Fruit fly (Drosophila melanogaster) S2 (cell line): ENCODE results near the gene gzl.

ENCODE experiments used
- CG8478 ChIP-seq: fragments of >200 bp; optimal IDR thresholded peaks from 2 replicates; lab custom pipeline; 2018
- CTCF ChIP-seq, 2 experiments: fragments of >200 bp; optimal IDR thresholded peaks; 2 replicates each; lab custom pipeline; 2018

Gene gzl

DNA sequence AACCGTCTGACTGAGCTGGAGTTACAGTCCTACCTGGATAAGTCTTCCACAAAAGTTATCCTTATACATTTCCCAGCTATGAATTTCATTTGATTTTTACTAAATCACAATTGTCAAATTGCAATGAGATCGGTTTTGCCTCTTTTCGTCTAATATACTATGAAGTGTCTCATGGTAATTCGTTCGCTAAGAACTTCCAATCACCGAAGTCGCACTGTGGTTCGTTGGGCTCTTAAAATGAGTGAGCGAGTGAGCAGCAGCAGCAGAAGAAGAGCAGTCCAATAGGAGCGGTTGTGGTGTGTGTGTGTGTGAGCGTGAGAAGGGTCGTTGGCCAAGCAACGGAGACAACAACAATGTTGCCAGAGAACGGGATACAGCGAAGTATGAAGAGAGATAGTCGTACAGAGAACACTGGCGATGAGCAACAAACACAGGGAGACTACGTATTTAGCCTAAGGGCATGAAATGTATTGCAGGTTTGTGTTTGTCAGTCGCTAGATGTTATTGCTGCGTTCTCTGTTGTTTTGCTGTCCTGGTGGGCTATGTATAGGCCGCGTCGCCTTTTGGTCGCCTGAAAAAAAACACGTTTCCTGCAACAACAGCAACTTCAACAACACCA, 41.4 kb downstream of the gzl start:
- no peak for TF ChIP-seq CTCF (optimal IDR thresholded peaks at IDR 0.05; lab: Kevin White, UChicago)
- no peak for TF ChIP-seq CG8478 (lab: Kevin White, UChicago)

DNA sequence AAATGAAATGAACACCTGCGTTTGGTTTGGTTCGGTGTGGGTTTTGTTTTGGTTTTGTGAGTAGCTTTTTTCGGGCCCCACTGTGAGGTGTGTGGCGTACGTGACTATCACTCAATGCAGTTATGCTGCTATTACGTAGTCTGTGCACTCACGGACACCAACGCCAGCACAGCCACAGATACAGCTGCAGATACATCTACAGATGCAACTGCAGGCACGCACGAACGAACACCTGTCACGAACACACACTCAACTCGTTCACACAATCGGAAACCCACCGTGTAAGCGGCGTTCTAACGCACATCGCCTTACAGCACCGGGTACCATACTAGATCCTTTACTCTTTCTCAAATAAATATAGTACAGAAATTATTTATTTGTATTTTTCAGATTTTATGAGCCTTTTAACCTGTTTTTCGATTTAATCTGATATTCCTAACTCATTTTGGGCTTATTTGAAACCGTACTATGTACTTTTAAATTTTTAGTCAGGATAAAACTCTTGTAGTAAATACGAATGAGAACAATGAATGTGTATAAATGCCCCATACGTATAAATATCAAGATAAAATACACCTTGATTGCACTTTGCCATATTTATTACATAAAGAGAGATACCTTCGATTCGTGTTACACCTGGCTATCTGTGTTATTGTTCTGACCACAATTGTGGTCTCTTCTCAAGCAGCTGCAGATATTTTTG, 42.9 kb downstream of the gzl start:
- no peak for TF ChIP-seq CG8478 (lab: Kevin White, UChicago)

- TF ChIP-seq CTCF (optimal IDR thresholded peaks at IDR 0.05; lab: Kevin White, UChicago) (no peak), CG8478 (lab: Kevin White, UChicago) (no peak)
These were observed 43.6 kb downstream of the gzl start for dm6 chr3R:6426173-6426899.

DNA sequence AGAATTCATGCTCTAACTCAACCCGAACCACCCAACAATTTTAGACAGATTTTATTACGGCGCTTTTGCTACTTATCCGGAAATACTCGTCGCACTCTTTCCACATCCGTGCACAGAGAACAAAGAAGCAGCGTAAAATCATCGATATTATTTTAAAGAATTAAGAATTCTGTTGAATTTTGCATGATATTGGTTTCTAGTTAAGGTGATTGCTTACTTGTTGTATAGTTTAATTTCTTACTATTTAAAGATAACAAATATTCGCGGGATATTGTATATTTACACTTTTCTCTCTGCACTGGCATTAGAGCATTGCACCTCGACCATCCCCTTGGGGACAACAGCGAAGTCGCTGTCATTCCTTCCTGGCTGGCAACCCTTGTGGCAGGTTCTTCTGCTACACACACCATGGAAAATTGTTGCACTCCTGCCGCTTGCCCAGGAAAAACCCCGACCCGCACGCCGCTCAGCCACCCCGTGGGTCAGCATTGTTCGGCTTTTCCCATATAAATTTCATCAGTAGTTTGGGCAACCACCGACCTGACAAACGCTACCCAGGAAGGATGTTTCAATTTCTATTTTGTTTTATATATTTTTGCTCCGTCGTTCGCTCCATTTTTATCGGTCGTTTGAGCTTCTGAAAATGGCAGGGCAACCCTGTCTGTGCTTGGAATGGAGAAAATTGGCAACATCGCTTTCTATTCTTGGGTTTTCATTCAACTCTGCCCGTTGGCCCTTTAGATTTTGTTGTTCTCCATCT, 45.1 kb downstream of the gzl start:
- TF ChIP-seq CG8478 (lab: Kevin White, UChicago): no peak
- no peak for TF ChIP-seq CTCF (optimal IDR thresholded peaks at IDR 0.05; lab: Kevin White, UChicago)

dm6 chr3R:6428935-6429334, 46.2 kb downstream of the gzl start:
- no peak for TF ChIP-seq CTCF (optimal IDR thresholded peaks at IDR 0.05; lab: Kevin White, UChicago)
- no peak for TF ChIP-seq CG8478 (lab: Kevin White, UChicago)

- TF ChIP-seq CG8478 (lab: Kevin White, UChicago): no peak
- TF ChIP-seq CTCF (optimal IDR thresholded peaks at IDR 0.05; lab: Kevin White, UChicago): peak in 1 of 2 experiments; percentile 21
These were observed 47.0 kb downstream of the gzl start for dm6 chr3R:6429706-6430105.

DNA sequence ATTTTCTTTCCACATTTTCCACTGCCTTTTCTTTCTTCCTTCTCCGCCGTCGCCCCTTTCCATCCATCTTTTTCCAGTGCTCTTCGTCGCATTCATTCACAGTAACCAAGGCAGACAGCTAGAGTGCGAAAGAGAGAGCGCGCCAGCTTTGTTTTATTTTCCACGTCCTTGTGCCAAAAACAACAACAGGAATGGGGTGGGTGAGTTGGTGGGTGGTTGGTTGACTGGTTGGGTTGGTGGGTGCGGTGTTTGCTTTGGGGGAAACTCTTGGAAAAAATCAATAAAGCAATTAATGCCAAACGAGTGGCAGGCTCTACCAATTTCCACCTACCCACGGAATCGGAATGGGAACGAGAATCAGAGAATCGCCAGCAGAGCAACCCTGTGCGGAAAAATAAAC, 47.5 kb downstream of the gzl start:
- TF ChIP-seq CTCF (optimal IDR thresholded peaks at IDR 0.05; lab: Kevin White, UChicago): no peak
- no peak for TF ChIP-seq CG8478 (lab: Kevin White, UChicago)

DNA sequence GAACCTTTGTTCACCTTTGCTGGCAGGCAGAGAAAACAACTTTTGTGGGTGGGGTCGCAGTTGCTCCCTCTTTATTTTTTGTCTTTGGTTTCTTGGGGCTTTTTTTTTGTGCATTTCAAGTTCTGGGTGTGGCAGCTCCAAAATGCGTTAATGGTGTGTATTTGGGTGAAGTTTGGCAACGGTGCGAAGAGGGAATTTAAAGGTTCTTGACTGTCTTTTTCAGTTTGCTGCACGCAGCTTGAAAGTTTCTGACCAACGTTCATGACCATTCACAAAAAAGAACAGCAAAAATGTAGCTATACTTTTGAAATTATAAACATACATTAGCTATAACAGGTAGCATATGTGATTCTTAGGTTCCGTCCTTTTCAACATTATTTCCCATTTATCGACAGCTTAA, 49.6 kb downstream of the gzl start:
- TF ChIP-seq CTCF (optimal IDR thresholded peaks at IDR 0.05; lab: Kevin White, UChicago): no peak
- TF ChIP-seq CG8478 (lab: Kevin White, UChicago): no peak

DNA sequence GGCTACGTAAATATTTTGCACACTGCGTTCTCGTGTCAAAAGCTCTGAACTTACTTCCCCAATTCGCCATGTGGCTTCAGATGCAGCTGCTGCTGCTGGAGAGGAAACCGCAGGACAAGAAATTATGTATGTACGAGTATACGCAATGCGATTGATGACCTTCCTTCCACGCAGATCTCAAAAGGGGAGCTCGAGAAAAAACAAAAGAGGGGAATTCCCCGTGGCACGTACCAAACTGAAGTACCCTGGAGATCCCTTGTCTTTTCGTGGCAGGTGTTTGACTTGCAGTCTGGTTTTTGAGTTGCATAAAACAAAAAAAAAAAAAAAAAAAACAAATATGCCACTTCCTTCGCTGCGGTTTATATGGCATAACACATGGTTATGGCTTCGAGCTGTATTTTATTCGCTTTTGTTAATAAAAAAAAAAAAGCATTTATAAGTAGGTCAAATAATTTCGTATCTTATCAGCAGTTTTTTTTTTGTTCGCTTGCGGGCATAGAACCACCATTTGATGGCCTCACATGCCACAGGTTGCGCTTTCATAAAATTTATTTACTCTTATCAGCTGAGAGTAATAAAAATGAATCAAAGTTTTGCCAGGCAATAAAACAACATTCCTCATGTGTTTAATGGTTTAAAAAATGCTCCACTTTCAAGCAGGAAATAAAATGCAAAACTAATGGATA, 50.2 kb downstream of the gzl start:
- TF ChIP-seq CG8478 (lab: Kevin White, UChicago) (no peak), CTCF (optimal IDR thresholded peaks at IDR 0.05; lab: Kevin White, UChicago) (no peak)

DNA sequence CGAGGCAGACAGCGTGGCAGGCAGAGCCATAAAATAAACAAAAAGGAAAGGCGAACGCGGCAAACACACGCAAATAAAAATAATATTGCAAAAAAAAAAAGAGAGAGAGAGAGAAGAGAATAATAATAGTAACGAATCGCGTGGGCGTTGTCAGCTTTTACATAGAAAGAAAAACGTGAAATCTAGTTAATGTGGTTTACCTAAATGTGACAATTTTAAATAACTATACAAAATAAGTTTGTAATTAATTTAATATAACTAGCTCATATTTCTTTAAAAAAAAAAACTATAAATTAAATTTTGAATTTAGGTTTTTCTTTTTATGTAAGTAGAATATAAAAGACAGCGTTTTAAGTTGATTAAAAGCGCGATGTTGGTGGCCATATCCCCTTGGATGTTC, 51.2 kb downstream of the gzl start:
- TF ChIP-seq CG8478 (lab: Kevin White, UChicago): no peak
- TF ChIP-seq CTCF (optimal IDR thresholded peaks at IDR 0.05; lab: Kevin White, UChicago): no peak

- no peak for TF ChIP-seq CG8478 (lab: Kevin White, UChicago)
- TF ChIP-seq CTCF (optimal IDR thresholded peaks at IDR 0.05; lab: Kevin White, UChicago): no peak
These were observed 52.5 kb downstream of the gzl start for dm6 chr3R:6435219-6435618.

- no peak for TF ChIP-seq CTCF (optimal IDR thresholded peaks at IDR 0.05; lab: Kevin White, UChicago)
- TF ChIP-seq CG8478 (lab: Kevin White, UChicago): no peak
These were observed 53.1 kb downstream of the gzl start for dm6 chr3R:6435761-6436318.

DNA sequence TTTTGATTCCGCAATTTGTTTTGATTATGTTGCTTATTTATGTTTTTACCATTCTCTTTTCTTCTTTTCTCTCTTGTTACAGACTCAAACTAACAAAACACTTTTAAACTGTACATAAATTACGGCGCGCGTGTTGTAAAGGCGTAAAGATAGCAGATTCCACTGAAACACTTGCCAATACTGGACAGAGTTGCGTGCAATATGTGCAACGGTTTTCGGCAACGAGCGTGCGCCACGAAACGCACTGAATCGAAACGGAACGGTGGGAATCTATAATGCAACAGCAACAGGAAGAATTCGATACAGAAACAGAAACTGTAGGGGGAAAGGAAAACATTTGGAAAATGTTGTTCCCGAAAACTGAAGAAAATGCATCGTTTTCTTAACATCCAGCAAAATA, 53.9 kb downstream of the gzl start:
- no peak for TF ChIP-seq CTCF (optimal IDR thresholded peaks at IDR 0.05; lab: Kevin White, UChicago)
- no peak for TF ChIP-seq CG8478 (lab: Kevin White, UChicago)
